Worm (Caenorhabditis elegans): ENCODE results near the gene F44E2.9.
A peak's percentile ranks its signal among the peaks of the same experiment; 100 is the strongest.

F44E2.9 gene

ce11 chrIII:8886309-8886708, 36.0 kb upstream of the F44E2.9 start:
- TF ChIP-seq dve-1 (tag; optimal IDR thresholded peaks at IDR 0.05) (no peak), unc-42 (tag; optimal IDR thresholded peaks at IDR 0.05) (peak; percentile 26), ceh-34 (tag; optimal IDR thresholded peaks at IDR 0.05) (peak; percentile 2), elt-2 (tag; optimal IDR thresholded peaks at IDR 0.05) (no peak), sdc-2 (tag; optimal IDR thresholded peaks at IDR 0.05) (no peak), nfya-1 (tag; optimal IDR thresholded peaks at IDR 0.05) (peak; percentile 1), ceh-18 (tag; optimal IDR thresholded peaks at IDR 0.05) (peak; percentile 10), tbx-2 (tag; optimal IDR thresholded peaks at IDR 0.05) (peak; percentile 34), ceh-19 (GFP tag; optimal IDR thresholded peaks at IDR 0.05) (peak; percentile 54), ceh-31 (tag; optimal IDR thresholded peaks at IDR 0.05) (peak; percentile 30), ahr-1 (tag; optimal IDR thresholded peaks at IDR 0.05) (no peak), unc-55 (GFP tag; optimal IDR thresholded peaks at IDR 0.05) (no peak), ceh-2 (tag; optimal IDR thresholded peaks at IDR 0.05) (peak; percentile 8)

ce11 chrIII:8885150-8885549, 34.8 kb upstream of the F44E2.9 start, which contains the start of gene svop-1:
Gene svop-1 (minus strand): TSS chrIII:8885488.
- TF ChIP-seq elt-2 (tag; optimal IDR thresholded peaks at IDR 0.05) (no peak), unc-55 (GFP tag; optimal IDR thresholded peaks at IDR 0.05) (no peak), sdc-2 (tag; optimal IDR thresholded peaks at IDR 0.05) (no peak), pax-1 (tag; optimal IDR thresholded peaks at IDR 0.05) (no peak), ceh-18 (tag; optimal IDR thresholded peaks at IDR 0.05) (no peak), rnt-1 (tag; optimal IDR thresholded peaks at IDR 0.05) (no peak), fkh-6 (tag; optimal IDR thresholded peaks at IDR 0.05) (no peak), mec-3 (tag; optimal IDR thresholded peaks at IDR 0.05; ENCODE audit: borderline replicate concordance) (no peak)

ce11 chrIII:8882333-8882732, 32.0 kb upstream of the F44E2.9 start:
- TF ChIP-seq pha-2 (tag; optimal IDR thresholded peaks at IDR 0.05) (no peak), odd-2 (tag; optimal IDR thresholded peaks at IDR 0.05) (no peak), sox-2 (GFP tag; IDR thresholded peaks at IDR 0.05) (no peak), lim-6 (tag; optimal IDR thresholded peaks at IDR 0.05) (no peak), K09A11.1 (tag; optimal IDR thresholded peaks at IDR 0.05; ENCODE audit: insufficient read depth) (no peak), gmeb-2 (tag; optimal IDR thresholded peaks at IDR 0.05) (no peak), hlh-13 (GFP tag; optimal IDR thresholded peaks at IDR 0.05) (no peak), pqm-1 (tag; optimal IDR thresholded peaks at IDR 0.05) (no peak), ceh-19 (GFP tag; optimal IDR thresholded peaks at IDR 0.05) (no peak)

ce11 chrIII:8878960-8879359, 28.6 kb upstream of the F44E2.9 start:
- no peak for TF ChIP-seq elt-4 (tag; optimal IDR thresholded peaks at IDR 0.05)
- TF ChIP-seq unc-3 (GFP tag; conservative IDR thresholded peaks at IDR 0.05) = no peak
- no peak for TF ChIP-seq unc-3 (tag; optimal IDR thresholded peaks at IDR 0.05)

- TF ChIP-seq unc-42 (tag; optimal IDR thresholded peaks at IDR 0.05) (peak; percentile 85), ceh-22 (tag; optimal IDR thresholded peaks at IDR 0.05) (no peak), odd-2 (tag; optimal IDR thresholded peaks at IDR 0.05) (no peak)
Observed at ce11 chrIII:8877002-8877401, 26.7 kb upstream of the F44E2.9 start, which contains the start of gene K01F9.2. Gene K01F9.2 (minus strand): TSS chrIII:8877128.

- TF ChIP-seq ref-2 (tag; optimal IDR thresholded peaks at IDR 0.05) = peak; percentile 74
- no peak for TF ChIP-seq ceh-24 (tag; optimal IDR thresholded peaks at IDR 0.05)
- peak; percentile 80 for TF ChIP-seq ceh-34 (tag; optimal IDR thresholded peaks at IDR 0.05)
- TF ChIP-seq pat-9 (tag; optimal IDR thresholded peaks at IDR 0.05) = peak; percentile 64
- TF ChIP-seq odd-2 (tag; optimal IDR thresholded peaks at IDR 0.05) = no peak
- TF ChIP-seq nhr-232 (tag; optimal IDR thresholded peaks at IDR 0.05) = peak; percentile 7
- TF ChIP-seq che-1 (tag; optimal IDR thresholded peaks at IDR 0.05) = peak; percentile 23
- no peak for TF ChIP-seq ets-4 (tag; optimal IDR thresholded peaks at IDR 0.05)
- no peak for TF ChIP-seq F13H6.1 (tag; optimal IDR thresholded peaks at IDR 0.05)
- peak; percentile 85 for TF ChIP-seq pros-1 (tag; optimal IDR thresholded peaks at IDR 0.05)
- TF ChIP-seq unc-55 (GFP tag; optimal IDR thresholded peaks at IDR 0.05) = peak; percentile 89
- TF ChIP-seq hlh-30 (tag; optimal IDR thresholded peaks at IDR 0.05; ENCODE audit: insufficient read depth) = peak; percentile 70
- peak; percentile 28 for TF ChIP-seq ceh-6 (GFP tag; optimal IDR thresholded peaks at IDR 0.05)
- peak; percentile 75 for TF ChIP-seq hlh-8 (tag; optimal IDR thresholded peaks at IDR 0.05)
- TF ChIP-seq tbx-7 (tag; optimal IDR thresholded peaks at IDR 0.05) = peak; percentile 6
- no peak for TF ChIP-seq dve-1 (tag; optimal IDR thresholded peaks at IDR 0.05)
- TF ChIP-seq ceh-9 (tag; optimal IDR thresholded peaks at IDR 0.05) = no peak
- no peak for TF ChIP-seq sox-4 (tag; optimal IDR thresholded peaks at IDR 0.05)
Observed at ce11 chrIII:8873990-8874668, 23.8 kb upstream of the F44E2.9 start.

Data from whole organism, late embryonic.